Fruit fly (Drosophila melanogaster) whole organism, embryonic: ENCODE results near the gene Drgx.

Source experiments
- CG10321 ChIP-seq: fragments of 200-800 bp; sonication (Bioruptor generic); IDR thresholded peaks from 2 replicates; pipeline ENCODE4 v1.3.6; 2022; ENCODE audit warnings: missing biosample characterization, missing genetic modification characterization
- CG10565 ChIP-seq: fragments of 200-800 bp; sonication (Bioruptor generic); optimal IDR thresholded peaks from 3 replicates; lab custom pipeline; 2016; ENCODE audit warnings: missing biosample characterization, mild to moderate bottlenecking, missing genetic modification characterization
- CG11247 ChIP-seq: fragments of 200-800 bp; sonication (Bioruptor generic); IDR thresholded peaks from 2 replicates; pipeline ENCODE4 v1.3.6; 2022; ENCODE audit warnings: missing biosample characterization, missing genetic modification characterization
- CG11456 ChIP-seq: fragments of 200-800 bp; sonication (Bioruptor generic); IDR thresholded peaks from 3 replicates; pipeline ENCODE4 v1.3.6; 2022; ENCODE audit warnings: missing biosample characterization, missing genetic modification characterization
- CG1647 ChIP-seq: fragments of 200-800 bp; sonication (Bioruptor generic); optimal IDR thresholded peaks from 3 replicates; lab custom pipeline; 2016; ENCODE audit warnings: missing biosample characterization, missing genetic modification characterization
- CG17328 ChIP-seq: fragments of 200-800 bp; sonication (Bioruptor generic); IDR thresholded peaks from 2 replicates; pipeline ENCODE4 v1.3.6; 2022; ENCODE audit warnings: missing biosample characterization, missing genetic modification characterization
- CG17829 ChIP-seq: fragments of 200-800 bp; optimal IDR thresholded peaks from 2 replicates; lab custom pipeline; 2019; ENCODE audit warnings: missing biosample characterization, mild to moderate bottlenecking, missing genetic modification characterization, moderate library complexity
- CG17912 ChIP-seq: fragments of 200-800 bp; sonication (Bioruptor generic); optimal IDR thresholded peaks from 2 replicates; lab custom pipeline; 2018; ENCODE audit warnings: missing biosample characterization, mild to moderate bottlenecking, missing genetic modification characterization
- CG18262 ChIP-seq: fragments of 200-800 bp; optimal IDR thresholded peaks from 3 replicates; lab custom pipeline; 2019; ENCODE audit warnings: missing biosample characterization, mild to moderate bottlenecking, missing genetic modification characterization, moderate library complexity
- CG1832 ChIP-seq: fragments of 200-800 bp; sonication (Bioruptor generic); optimal IDR thresholded peaks from 2 replicates; lab custom pipeline; 2017; ENCODE audit warnings: missing biosample characterization, mild to moderate bottlenecking, missing genetic modification characterization, inconsistent platforms
- CG30431 ChIP-seq: fragments of 200-800 bp; sonication (Bioruptor generic); optimal IDR thresholded peaks from 2 replicates; lab custom pipeline; 2017; ENCODE audit warnings: missing biosample characterization, missing genetic modification characterization
- CG31388 ChIP-seq: fragments of 200-800 bp; sonication (Bioruptor generic); optimal IDR thresholded peaks from 2 replicates; lab custom pipeline; 2016; ENCODE audit warnings: missing biosample characterization, missing genetic modification characterization
- CG4328 ChIP-seq: fragments of 200-800 bp; sonication (Bioruptor generic); optimal IDR thresholded peaks from 3 replicates; lab custom pipeline; 2017; ENCODE audit warnings: missing biosample characterization, missing genetic modification reagents, missing genetic modification characterization
- CG4730 ChIP-seq: fragments of 200-800 bp; sonication (Bioruptor generic); IDR thresholded peaks from 2 replicates; pipeline ENCODE4 v1.3.6; 2022; ENCODE audit warnings: missing biosample characterization, missing genetic modification characterization
- CG4854 ChIP-seq: fragments of 200-800 bp; sonication (Bioruptor generic); optimal IDR thresholded peaks from 2 replicates; lab custom pipeline; 2016; ENCODE audit warnings: missing biosample characterization, missing genetic modification characterization, inconsistent platforms
- CG6683 ChIP-seq: fragments of 200-800 bp; sonication (Bioruptor generic); optimal IDR thresholded peaks from 2 replicates; lab custom pipeline; 2017; ENCODE audit warnings: missing biosample characterization, mild to moderate bottlenecking, missing genetic modification characterization, missing genetic modification reagents
- CG8281 ChIP-seq: fragments of 200-800 bp; sonication (Bioruptor generic); optimal IDR thresholded peaks from 2 replicates; lab custom pipeline; 2018; ENCODE audit warnings: missing biosample characterization, mild to moderate bottlenecking, missing genetic modification characterization, moderate library complexity
- CG8359 ChIP-seq: fragments of 200-800 bp; sonication (Bioruptor generic); optimal IDR thresholded peaks from 2 replicates; lab custom pipeline; 2017; ENCODE audit warnings: missing biosample characterization, mild to moderate bottlenecking, missing genetic modification characterization, borderline replicate concordance
- CG9437 ChIP-seq: fragments of 200-800 bp; sonication (Bioruptor generic); optimal IDR thresholded peaks from 2 replicates; lab custom pipeline; 2018; ENCODE audit warnings: missing biosample characterization, mild to moderate bottlenecking, missing genetic modification characterization
- Dad ChIP-seq: fragments of 200-800 bp; sonication (Bioruptor generic); optimal IDR thresholded peaks from 3 replicates; lab custom pipeline; 2016; ENCODE audit warnings: missing biosample characterization, missing genetic modification characterization
- Dip3 ChIP-seq: fragments of 200-800 bp; sonication (Bioruptor generic); optimal IDR thresholded peaks from 3 replicates; lab custom pipeline; 2016; ENCODE audit warnings: missing biosample characterization, missing genetic modification characterization
- Doc2 ChIP-seq: fragments of 200-800 bp; sonication (Bioruptor generic); IDR thresholded peaks from 2 replicates; pipeline ENCODE4 v1.3.6; 2022; ENCODE audit warnings: missing biosample characterization, missing genetic modification characterization
- Hey ChIP-seq: fragments of 200-800 bp; sonication (Bioruptor generic); optimal IDR thresholded peaks from 3 replicates; lab custom pipeline; 2018; ENCODE audit warnings: missing biosample characterization, mild to moderate bottlenecking, missing genetic modification characterization
- Hr3 ChIP-seq: fragments of 200-800 bp; sonication (Bioruptor generic); optimal IDR thresholded peaks from 3 replicates; lab custom pipeline; 2016; ENCODE audit warnings: missing biosample characterization, missing genetic modification characterization
- Hsf ChIP-seq: fragments of 200-800 bp; sonication (Bioruptor generic); optimal IDR thresholded peaks from 3 replicates; lab custom pipeline; 2016; ENCODE audit warnings: missing biosample characterization, missing genetic modification characterization
- Lpt ChIP-seq: fragments of >200 bp; optimal IDR thresholded peaks from 2 replicates; lab custom pipeline; 2018; ENCODE audit warnings: missing biosample characterization, missing genetic modification characterization
- MTF-1 ChIP-seq: fragments of 200-800 bp; sonication (Bioruptor generic); optimal IDR thresholded peaks from 2 replicates; lab custom pipeline; 2018; ENCODE audit warnings: missing biosample characterization, mild to moderate bottlenecking, missing genetic modification characterization, borderline replicate concordance
- Med ChIP-seq: fragments of 200-800 bp; sonication (Bioruptor generic); peaks from one replicate; lab custom pipeline; 2016; ENCODE audit warnings: missing biosample characterization, missing genetic modification characterization, mild to moderate bottlenecking, inconsistent platforms, moderate library complexity
- Opbp ChIP-seq: fragments of 200-800 bp; sonication (Bioruptor generic); IDR thresholded peaks from 3 replicates; pipeline ENCODE4 v1.3.6; 2022; ENCODE audit warnings: missing biosample characterization, missing genetic modification characterization; ENCODE audit not compliant: partially characterized antibody
- Six4 ChIP-seq: fragments of 200-800 bp; sonication (Bioruptor generic); optimal IDR thresholded peaks from 2 replicates; lab custom pipeline; 2016; ENCODE audit warnings: missing biosample characterization, missing genetic modification characterization
- Sry-δ ChIP-seq: fragments of 200-800 bp; sonication (Bioruptor generic); optimal IDR thresholded peaks from 2 replicates; lab custom pipeline; 2016; ENCODE audit warnings: missing biosample characterization, missing genetic modification characterization
- Trl ChIP-seq, 3 experiments: fragments of >200 bp in 2 of 3; fragments of 200-800 bp in 1 of 3; sonication (Bioruptor generic) in 1 of 3; optimal IDR thresholded peaks; 2 replicates in 1 of 3; 3 replicates in 2 of 3; lab custom pipeline; 2016 to 2017; ENCODE audit warnings: missing biosample characterization in 1 of 3, missing genetic modification characterization in 1 of 3
- Vsx1 ChIP-seq: fragments of 200-800 bp; sonication (Bioruptor generic); optimal IDR thresholded peaks from 2 replicates; lab custom pipeline; 2017; ENCODE audit warnings: missing biosample characterization, mild to moderate bottlenecking, missing genetic modification characterization, missing genetic modification reagents
- ab ChIP-seq: fragments of 200-800 bp; sonication (Bioruptor generic); optimal IDR thresholded peaks from 2 replicates; lab custom pipeline; 2016; ENCODE audit warnings: missing biosample characterization, missing genetic modification characterization
- abd-A ChIP-seq: fragments of 200-800 bp; sonication (Bioruptor generic); optimal IDR thresholded peaks from 3 replicates; lab custom pipeline; 2019; ENCODE audit warnings: missing biosample characterization, mild to moderate bottlenecking, missing genetic modification characterization, moderate library complexity
- aop ChIP-seq: fragments of 200-800 bp; sonication (Bioruptor generic); IDR thresholded peaks from 2 replicates; pipeline ENCODE4 v1.3.6; 2022; ENCODE audit warnings: missing biosample characterization, missing genetic modification characterization
- bigmax ChIP-seq: fragments of 200-800 bp; sonication (Bioruptor generic); optimal IDR thresholded peaks from 2 replicates; lab custom pipeline; 2018; ENCODE audit warnings: missing biosample characterization, mild to moderate bottlenecking, missing genetic modification characterization
- cas ChIP-seq: fragments of 200-800 bp; sonication (Bioruptor generic); IDR thresholded peaks from 2 replicates; pipeline ENCODE4 v1.3.6; 2022; ENCODE audit warnings: missing biosample characterization, missing genetic modification characterization
- chif ChIP-seq, 2 experiments: fragments of 200-800 bp; sonication (Bioruptor generic); optimal IDR thresholded peaks; 3 replicates each; lab custom pipeline; 2016; ENCODE audit warnings: missing biosample characterization in 2 of 2, missing genetic modification characterization in 2 of 2
- da ChIP-seq: fragments of 200-800 bp; sonication (Bioruptor generic); optimal IDR thresholded peaks from 2 replicates; lab custom pipeline; 2016; ENCODE audit warnings: missing biosample characterization, missing genetic modification characterization
- fd96Cb ChIP-seq: fragments of 200-800 bp; sonication (Bioruptor generic); optimal IDR thresholded peaks from 2 replicates; lab custom pipeline; 2018; ENCODE audit warnings: missing biosample characterization, mild to moderate bottlenecking, missing genetic modification characterization, moderate library complexity
- lbe ChIP-seq: fragments of 200-800 bp; sonication (Bioruptor generic); optimal IDR thresholded peaks from 2 replicates; lab custom pipeline; 2016; ENCODE audit warnings: missing biosample characterization, mild to moderate bottlenecking, missing genetic modification characterization
- onecut ChIP-seq: fragments of 200-800 bp; sonication (Bioruptor generic); IDR thresholded peaks from 2 replicates; pipeline ENCODE4 v1.3.6; 2022; ENCODE audit warnings: missing biosample characterization, missing genetic modification characterization
- run ChIP-seq: fragments of 200-800 bp; sonication (Bioruptor generic); optimal IDR thresholded peaks from 3 replicates; lab custom pipeline; 2018; ENCODE audit warnings: missing biosample characterization, mild to moderate bottlenecking, missing genetic modification characterization
- tgo ChIP-seq: fragments of 200-800 bp; sonication (Bioruptor generic); IDR thresholded peaks from 3 replicates; pipeline ENCODE4 v1.3.6; 2022; ENCODE audit warnings: missing biosample characterization, missing genetic modification characterization
- tin ChIP-seq: fragments of 200-800 bp; sonication (Bioruptor generic); optimal IDR thresholded peaks from 3 replicates; lab custom pipeline; 2016; ENCODE audit warnings: missing biosample characterization, missing genetic modification characterization
- toy ChIP-seq: fragments of 200-800 bp; sonication (Bioruptor generic); IDR thresholded peaks from 2 replicates; pipeline ENCODE4 v1.3.6; 2022; ENCODE audit warnings: missing biosample characterization, missing genetic modification characterization
- ttk ChIP-seq: fragments of 200-800 bp; sonication (Bioruptor generic); IDR thresholded peaks from 2 replicates; pipeline ENCODE4 v2.1.2; 2022; ENCODE audit warnings: missing biosample characterization, missing genetic modification characterization
- wor ChIP-seq: fragments of 200-800 bp; sonication (Bioruptor generic); IDR thresholded peaks from 2 replicates; pipeline ENCODE4 v1.3.6; 2022; ENCODE audit warnings: missing biosample characterization, missing genetic modification characterization

The Drgx gene

DNA sequence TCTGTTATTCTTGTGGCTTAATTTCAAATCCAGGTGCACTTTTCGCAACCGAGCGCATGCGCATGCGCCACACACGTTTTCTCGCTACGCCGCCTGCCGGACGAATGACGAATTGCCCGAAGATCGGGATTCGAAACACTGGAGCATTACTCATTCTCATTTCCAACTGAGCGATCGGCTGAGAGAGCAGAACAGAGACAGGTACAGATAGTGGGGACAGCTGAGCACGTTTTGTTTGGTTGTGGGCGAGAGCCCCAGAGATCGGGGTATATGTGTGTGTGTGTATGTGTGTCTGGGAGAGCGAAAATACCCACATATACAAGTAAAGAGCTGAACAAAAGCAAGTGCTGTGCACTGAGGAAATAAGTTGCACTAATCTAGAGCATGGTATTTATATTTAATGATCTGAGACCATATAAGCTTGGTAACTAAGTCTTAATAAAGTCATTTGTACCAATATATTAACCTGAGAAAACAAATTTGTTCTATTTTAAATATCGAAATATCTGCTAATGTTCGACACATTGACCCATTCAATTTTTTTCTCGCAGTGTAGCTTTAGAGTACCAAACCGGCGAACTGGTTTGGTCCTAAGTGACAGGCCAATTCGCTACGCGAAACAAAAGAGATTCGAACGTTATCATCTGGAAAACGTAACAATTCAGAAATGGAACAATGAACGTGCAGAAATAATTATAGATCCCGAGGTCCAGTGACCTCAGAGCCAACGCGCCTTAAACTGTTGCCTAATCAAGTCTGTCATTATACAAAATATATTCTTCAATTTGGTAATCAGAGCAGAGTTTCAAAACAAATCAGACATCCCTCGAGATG, 30.3 kb upstream of the Drgx start (continued):
- TF ChIP-seq Hey (tag; lab: Kevin White, UChicago), result peak; percentile 65
- peak; percentile 88 for TF ChIP-seq CG9437
- TF ChIP-seq ttk, result peak; percentile 93
- TF ChIP-seq tin (GFP tag; lab: Kevin White, UChicago), result peak; percentile 92
- TF ChIP-seq CG31388 (GFP tag; lab: Kevin White, UChicago), result peak; percentile 75
- TF ChIP-seq bigmax (GFP tag; lab: Kevin White, UChicago), result peak; percentile 76
- peak; percentile 88 for TF ChIP-seq Vsx1 (GFP tag; lab: Kevin White, UChicago)
- TF ChIP-seq lbe, result peak; percentile 94
- TF ChIP-seq chif (GFP tag; optimal IDR thresholded peaks at IDR 0.05; lab: Kevin White, UChicago), result peak; percentile 85 to 97
- peak; percentile 91 for TF ChIP-seq CG1647 (GFP tag; lab: Kevin White, UChicago)
- peak; percentile 89 for TF ChIP-seq Dip3 (GFP tag; lab: Kevin White, UChicago)
- peak; percentile 68 for TF ChIP-seq CG17912
- TF ChIP-seq run (tag; lab: Kevin White, UChicago), result peak; percentile 75
- peak; percentile 91 for TF ChIP-seq CG8281 (tag; lab: Kevin White, UChicago)
- peak; percentile 93 for TF ChIP-seq onecut (GFP tag; lab: Robert Waterston, UW)
- TF ChIP-seq CG11247 (GFP tag; lab: Robert Waterston, UW), result peak; percentile 89
- no peak for TF ChIP-seq Lpt (GFP tag; lab: Kevin White, UChicago)
- peak; percentile 93 for TF ChIP-seq ab (GFP tag; lab: Kevin White, UChicago)
- peak; percentile 97 for TF ChIP-seq CG4730 (GFP tag; lab: Robert Waterston, UW)
- TF ChIP-seq abd-A (tag; lab: Kevin White, UChicago), result peak; percentile 77
- peak; percentile 99 for TF ChIP-seq CG18262 (tag; lab: Kevin White, UChicago)
- peak; percentile 94 for TF ChIP-seq wor (GFP tag; lab: Robert Waterston, UW)
- peak; percentile 91 for TF ChIP-seq Dad (GFP tag; lab: Kevin White, UChicago)
- TF ChIP-seq CG17829, result peak; percentile 100
- peak; percentile 58 for TF ChIP-seq CG10565 (GFP tag; lab: Kevin White, UChicago)
- peak; percentile 95 for TF ChIP-seq CG17328 (GFP tag; lab: Robert Waterston, UW)
- TF ChIP-seq CG30431 (GFP tag; lab: Kevin White, UChicago), result peak; percentile 86
- peak; percentile 89 for TF ChIP-seq aop (GFP tag; lab: Robert Waterston, UW)
- TF ChIP-seq CG4854, result peak; percentile 90
- peak; percentile 91 for TF ChIP-seq Doc2 (GFP tag; lab: Robert Waterston, UW)
- peak; percentile 75 for TF ChIP-seq da
- peak; percentile 96 for TF ChIP-seq toy (GFP tag; lab: Robert Waterston, UW)
- peak; percentile 90 for TF ChIP-seq cas (GFP tag; lab: Robert Waterston, UW)
- peak; percentile 97 for TF ChIP-seq CG6683
- TF ChIP-seq tgo (GFP tag; lab: Robert Waterston, UW), result peak; percentile 97
- TF ChIP-seq MTF-1 (GFP tag; lab: Kevin White, UChicago), result peak; percentile 96
- peak; percentile 94 for TF ChIP-seq Hsf (GFP tag; lab: Kevin White, UChicago)
- peak; percentile 90 for TF ChIP-seq Hr3
- peak; percentile 67 for TF ChIP-seq Sry-δ (GFP tag; lab: Kevin White, UChicago)
- TF ChIP-seq Med, result peak; percentile 99
- TF ChIP-seq Six4 (GFP tag; lab: Kevin White, UChicago), result peak; percentile 97
- TF ChIP-seq CG4328, result peak; percentile 98
- TF ChIP-seq CG11456 (GFP tag; lab: Robert Waterston, UW), result peak; percentile 93
- TF ChIP-seq Opbp (GFP tag; lab: Robert Waterston, UW), result no peak
- TF ChIP-seq fd96Cb (tag; lab: Kevin White, UChicago), result peak; percentile 97
- TF ChIP-seq CG1832 (GFP tag; lab: Kevin White, UChicago), result no peak
- peak; percentile 72 for TF ChIP-seq CG10321 (GFP tag; lab: Robert Waterston, UW)
- TF ChIP-seq Trl (optimal IDR thresholded peaks at IDR 0.05; lab: Kevin White, UChicago), result peak; percentile 96
- TF ChIP-seq Trl (GFP tag; optimal IDR thresholded peaks at IDR 0.05; lab: Kevin White, UChicago), result peak; percentile 93
- peak; percentile 96 for TF ChIP-seq CG8359
